Worm (Caenorhabditis elegans) whole organism, L4 larva: Measurements from ENCODE around the gene ttr-5.

Source experiments
- F10B5.3 ChIP-seq: sonication (generic microtip); optimal IDR thresholded peaks from 2 replicates; lab custom pipeline; 2016; ENCODE audit warnings: mild to moderate bottlenecking, missing genetic modification characterization, missing compliant biosample characterization
- lir-3 ChIP-seq: sonication (generic microtip); optimal IDR thresholded peaks from 2 replicates; lab custom pipeline; 2016; ENCODE audit warnings: mild to moderate bottlenecking, missing genetic modification characterization, missing compliant biosample characterization
- nhr-41 ChIP-seq: fragments of 200-800 bp; sonication (Bioruptor generic); IDR thresholded peaks from 2 replicates; pipeline ENCODE4 v1.3.6; 2022; ENCODE audit warnings: missing genetic modification reagents, missing genetic modification characterization, missing compliant biosample characterization
- nhr-77 ChIP-seq: fragments of 150-350 bp; optimal IDR thresholded peaks from 2 replicates; lab custom pipeline; 2014; ENCODE audit warnings: missing biosample characterization, missing genetic modification characterization
- skn-1 ChIP-seq: fragments of 150-350 bp; optimal IDR thresholded peaks from 2 replicates; lab custom pipeline; 2014; ENCODE audit warnings: missing biosample characterization, missing genetic modification characterization
- tra-1 ChIP-seq: fragments of 200-800 bp; sonication (Bioruptor generic); IDR thresholded peaks from 2 replicates; pipeline ENCODE4 v1.3.6; 2022; ENCODE audit warnings: missing genetic modification reagents, missing genetic modification characterization, missing compliant biosample characterization
- ztf-7 ChIP-seq: fragments of 150-350 bp; optimal IDR thresholded peaks from 2 replicates; lab custom pipeline; 2014; ENCODE audit warnings: missing biosample characterization, missing genetic modification characterization

DNA sequence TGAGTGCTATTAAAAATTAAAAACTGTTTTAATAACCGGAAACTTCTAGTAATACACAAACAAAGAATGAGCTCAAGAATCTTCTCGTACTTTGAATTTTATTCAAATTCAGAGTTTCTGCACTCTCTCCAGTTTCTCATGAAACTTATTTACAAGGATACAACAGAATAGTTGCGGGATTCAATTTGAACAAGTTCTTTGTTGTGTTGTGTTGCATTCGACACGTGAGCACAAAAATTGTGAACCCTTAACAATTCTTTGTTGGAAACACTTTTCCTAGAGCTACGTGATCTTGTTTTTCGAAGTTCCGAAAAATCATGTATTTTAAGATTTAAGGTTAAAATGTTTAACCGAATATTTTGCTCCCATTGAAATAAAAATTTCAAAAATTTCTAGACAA, 43.7 kb downstream of the ttr-5 start:
- no peak for TF ChIP-seq lir-3 (tag; lab: Kevin White, UChicago)
- no peak for TF ChIP-seq ztf-7
- TF ChIP-seq nhr-41 (GFP tag; lab: Robert Waterston, UW) = no peak
- TF ChIP-seq nhr-77 (tag; lab: Kevin White, UChicago) = no peak
- no peak for TF ChIP-seq tra-1 (GFP tag; lab: Robert Waterston, UW)
- TF ChIP-seq skn-1 (tag; lab: Kevin White, UChicago) = no peak
- no peak for TF ChIP-seq F10B5.3 (tag; lab: Kevin White, UChicago)
